Fruit fly (Drosophila melanogaster) whole organism, pupa: ENCODE measurements around the gene kmr.
A peak's percentile ranks its signal among the peaks of the same experiment; 100 is the strongest.

Experiments used
- CG10348 ChIP-seq: fragments of 200-800 bp; sonication (Bioruptor generic); IDR thresholded peaks from 2 replicates; pipeline ENCODE4 v1.3.6; 2022; ENCODE audit warnings: missing biosample characterization, missing genetic modification characterization
- CG12605 ChIP-seq: fragments of 200-800 bp; sonication (Bioruptor generic); IDR thresholded peaks from 2 replicates; pipeline ENCODE4 v1.3.6; 2022; ENCODE audit warnings: missing biosample characterization, missing genetic modification characterization
- CG13204 ChIP-seq: fragments of 200-800 bp; sonication (Bioruptor generic); optimal IDR thresholded peaks from 2 replicates; lab custom pipeline; 2018; ENCODE audit warnings: missing biosample characterization, mild to moderate bottlenecking, missing genetic modification characterization, moderate library complexity
- CG14655 ChIP-seq: fragments of 200-800 bp; sonication (Bioruptor generic); optimal IDR thresholded peaks from 3 replicates; lab custom pipeline; 2017; ENCODE audit warnings: mild to moderate bottlenecking, missing biosample characterization, missing genetic modification reagents, missing genetic modification characterization
- CG15710 ChIP-seq: fragments of 200-800 bp; sonication (Bioruptor generic); optimal IDR thresholded peaks from 2 replicates; lab custom pipeline; 2018; ENCODE audit warnings: missing biosample characterization, mild to moderate bottlenecking, missing genetic modification characterization, moderate library complexity
- CG17806 ChIP-seq: fragments of 200-800 bp; sonication (Bioruptor generic); optimal IDR thresholded peaks from 2 replicates; lab custom pipeline; 2018; ENCODE audit warnings: missing biosample characterization, mild to moderate bottlenecking, missing genetic modification characterization, moderate library complexity
- CG32121 ChIP-seq: fragments of 200-800 bp; sonication (Bioruptor generic); IDR thresholded peaks from 2 replicates; pipeline ENCODE4 v1.3.6; 2022; ENCODE audit warnings: missing biosample characterization, missing genetic modification characterization
- CG34367 ChIP-seq: fragments of 200-800 bp; sonication (Bioruptor generic); optimal IDR thresholded peaks from 2 replicates; lab custom pipeline; 2018; ENCODE audit warnings: missing biosample characterization, mild to moderate bottlenecking, missing genetic modification characterization
- CG4496 ChIP-seq: fragments of 200-800 bp; sonication (Bioruptor generic); IDR thresholded peaks from 3 replicates; pipeline ENCODE4 v1.3.6; 2022; ENCODE audit warnings: missing biosample characterization, missing genetic modification characterization
- CG8159 ChIP-seq: fragments of 200-800 bp; sonication (Bioruptor generic); optimal IDR thresholded peaks from 3 replicates; lab custom pipeline; 2018; ENCODE audit warnings: missing biosample characterization, mild to moderate bottlenecking, missing genetic modification characterization, moderate library complexity
- CG8301 ChIP-seq: fragments of 200-800 bp; sonication (Bioruptor generic); optimal IDR thresholded peaks from 2 replicates; lab custom pipeline; 2018; ENCODE audit warnings: missing biosample characterization, mild to moderate bottlenecking, missing genetic modification characterization
- CG9948 ChIP-seq: fragments of 200-800 bp; sonication (Bioruptor generic); optimal IDR thresholded peaks from 2 replicates; lab custom pipeline; 2018; ENCODE audit warnings: missing biosample characterization, mild to moderate bottlenecking, missing genetic modification characterization, moderate library complexity
- D1 ChIP-seq: fragments of 200-800 bp; sonication (Bioruptor generic); optimal IDR thresholded peaks from 2 replicates; lab custom pipeline; 2018; ENCODE audit warnings: missing biosample characterization, mild to moderate bottlenecking, missing genetic modification characterization, moderate library complexity
- EcR ChIP-seq: fragments of 200-800 bp; sonication (Bioruptor generic); optimal IDR thresholded peaks from 3 replicates; lab custom pipeline; 2019; ENCODE audit warnings: missing biosample characterization, missing genetic modification characterization, mild to moderate bottlenecking, moderate library complexity, missing genetic modification reagents
- Ets98B ChIP-seq: fragments of 200-800 bp; sonication (Bioruptor generic); IDR thresholded peaks from 2 replicates; pipeline ENCODE4 v1.3.6; 2022; ENCODE audit warnings: missing biosample characterization, missing genetic modification characterization
- Pif1A ChIP-seq: fragments of 200-800 bp; sonication (Bioruptor generic); optimal IDR thresholded peaks from 3 replicates; lab custom pipeline; 2016; ENCODE audit warnings: missing biosample characterization, missing genetic modification characterization
- Pif1B ChIP-seq: fragments of 200-800 bp; sonication (Bioruptor generic); optimal IDR thresholded peaks from 3 replicates; lab custom pipeline; 2016; ENCODE audit warnings: missing biosample characterization, missing genetic modification characterization
- Snoo ChIP-seq: fragments of 200-800 bp; sonication (Bioruptor generic); optimal IDR thresholded peaks from 3 replicates; lab custom pipeline; 2017; ENCODE audit warnings: missing biosample characterization, mild to moderate bottlenecking, missing genetic modification characterization, inconsistent platforms
- fd96Ca ChIP-seq: fragments of 200-800 bp; sonication (Bioruptor generic); IDR thresholded peaks from 3 replicates; pipeline ENCODE4 v1.3.6; 2022; ENCODE audit warnings: missing biosample characterization, missing genetic modification characterization
- gl ChIP-seq: fragments of 200-800 bp; sonication (Bioruptor generic); optimal IDR thresholded peaks from 2 replicates; lab custom pipeline; 2018; ENCODE audit warnings: missing biosample characterization, mild to moderate bottlenecking, missing genetic modification characterization
- rn ChIP-seq: fragments of 200-800 bp; sonication (Bioruptor generic); IDR thresholded peaks from 2 replicates; pipeline ENCODE4 v1.3.6; 2022; ENCODE audit warnings: missing biosample characterization, missing genetic modification characterization

Gene kmr

dm6 chr3R:13715674-13716454 is 857 bp downstream of the kmr start:
- peak; percentile 60 for TF ChIP-seq CG12605 (GFP tag; lab: Robert Waterston, UW)
- TF ChIP-seq Pif1B = peak; percentile 33
- peak; percentile 47 for TF ChIP-seq CG8159 (tag; lab: Kevin White, UChicago)
- no peak; the same call in 1 of the 2 replicates for TF ChIP-seq Ets98B (GFP tag; lab: Robert Waterston, UW)
- peak; percentile 46 for TF ChIP-seq CG34367 (tag; lab: Kevin White, UChicago)
- TF ChIP-seq EcR (GFP tag; lab: Kevin White, UChicago) = peak; percentile 42
- TF ChIP-seq CG4496 = no peak
- peak; percentile 59 for TF ChIP-seq CG13204
- no peak for TF ChIP-seq CG8301 (tag; lab: Kevin White, UChicago)
- TF ChIP-seq CG15710 (tag; lab: Kevin White, UChicago) = peak; percentile 52
- peak; percentile 77 for TF ChIP-seq gl (tag; lab: Kevin White, UChicago)
- peak; percentile 49 for TF ChIP-seq Pif1A (GFP tag; lab: Kevin White, UChicago)
- peak; percentile 28 for TF ChIP-seq CG14655

dm6 chr3R:13716827-13717226 is 1.8 kb downstream of the kmr start:
- peak; percentile 97 for TF ChIP-seq Pif1A (GFP tag; lab: Kevin White, UChicago)
- TF ChIP-seq CG15710 (tag; lab: Kevin White, UChicago) = peak; percentile 75
- peak; percentile 68 for TF ChIP-seq CG34367 (tag; lab: Kevin White, UChicago)
- peak; percentile 96 for TF ChIP-seq CG4496
- peak; percentile 77 for TF ChIP-seq CG17806 (tag; lab: Kevin White, UChicago)
- TF ChIP-seq CG12605 (GFP tag; lab: Robert Waterston, UW) = peak; percentile 82
- peak; percentile 66 for TF ChIP-seq CG9948 (tag; lab: Kevin White, UChicago)
- peak; percentile 22 for TF ChIP-seq Snoo (tag; lab: Kevin White, UChicago)
- TF ChIP-seq CG8159 (tag; lab: Kevin White, UChicago) = peak; percentile 68
- TF ChIP-seq CG32121 (GFP tag; lab: Robert Waterston, UW) = peak; percentile 95
- no peak for TF ChIP-seq D1 (tag; lab: Kevin White, UChicago)
- TF ChIP-seq CG14655 = peak; percentile 89
- TF ChIP-seq rn = peak; percentile 89
- peak; percentile 96 for TF ChIP-seq Ets98B (GFP tag; lab: Robert Waterston, UW)
- TF ChIP-seq CG8301 (tag; lab: Kevin White, UChicago) = peak; percentile 88
- peak; percentile 52 for TF ChIP-seq CG13204
- TF ChIP-seq Pif1B = peak; percentile 94
- TF ChIP-seq EcR (GFP tag; lab: Kevin White, UChicago) = no peak
- TF ChIP-seq fd96Ca = peak; percentile 96
- TF ChIP-seq CG10348 = peak; percentile 79
- peak; percentile 45 for TF ChIP-seq gl (tag; lab: Kevin White, UChicago)

dm6 chr3R:13718076-13718475 is 3.1 kb downstream of the kmr start, which contains the start of gene Ubc87F:
Gene Ubc87F, minus strand, starts transcription at chr3R:13718176.
- no peak for TF ChIP-seq CG17806 (tag; lab: Kevin White, UChicago)
- no peak for TF ChIP-seq CG8301 (tag; lab: Kevin White, UChicago)
- no peak for TF ChIP-seq gl (tag; lab: Kevin White, UChicago)
- no peak for TF ChIP-seq CG4496
- no peak for TF ChIP-seq CG12605 (GFP tag; lab: Robert Waterston, UW)
- no peak for TF ChIP-seq CG32121 (GFP tag; lab: Robert Waterston, UW)
- TF ChIP-seq D1 (tag; lab: Kevin White, UChicago) = no peak
- TF ChIP-seq CG10348 = no peak
- TF ChIP-seq CG15710 (tag; lab: Kevin White, UChicago) = no peak
- no peak for TF ChIP-seq Pif1A (GFP tag; lab: Kevin White, UChicago)
- no peak for TF ChIP-seq Ets98B (GFP tag; lab: Robert Waterston, UW)
- no peak for TF ChIP-seq CG13204
- no peak for TF ChIP-seq CG9948 (tag; lab: Kevin White, UChicago)
- no peak for TF ChIP-seq rn
- TF ChIP-seq CG34367 (tag; lab: Kevin White, UChicago) = no peak
- TF ChIP-seq fd96Ca = no peak
- no peak for TF ChIP-seq Pif1B
- no peak for TF ChIP-seq EcR (GFP tag; lab: Kevin White, UChicago)
- TF ChIP-seq CG14655 = no peak
- TF ChIP-seq Snoo (tag; lab: Kevin White, UChicago) = no peak
- TF ChIP-seq, all 21 proteins: peak for 0

dm6 chr3R:13719053-13719452 is 4.0 kb downstream of the kmr start:
- no peak for TF ChIP-seq CG10348
- TF ChIP-seq CG9948 (tag; lab: Kevin White, UChicago) = no peak
- no peak for TF ChIP-seq CG17806 (tag; lab: Kevin White, UChicago)
- no peak for TF ChIP-seq CG13204

dm6 chr3R:13720798-13721197 is 5.8 kb downstream of the kmr start:
- TF ChIP-seq CG32121 (GFP tag; lab: Robert Waterston, UW) = 0 out of 2 replicates have a peak, but pooled peaks have one; percentile 16
- no peak for TF ChIP-seq Pif1B
- no peak for TF ChIP-seq EcR (GFP tag; lab: Kevin White, UChicago)

- TF ChIP-seq CG9948 (tag; lab: Kevin White, UChicago) = no peak
- no peak for TF ChIP-seq Pif1A (GFP tag; lab: Kevin White, UChicago)
- TF ChIP-seq CG15710 (tag; lab: Kevin White, UChicago) = no peak
- TF ChIP-seq Snoo (tag; lab: Kevin White, UChicago) = no peak
- TF ChIP-seq CG8159 (tag; lab: Kevin White, UChicago) = no peak
- no peak for TF ChIP-seq gl (tag; lab: Kevin White, UChicago)
- no peak for TF ChIP-seq CG4496
- no peak for TF ChIP-seq Ets98B (GFP tag; lab: Robert Waterston, UW)
- TF ChIP-seq CG14655 = no peak
- TF ChIP-seq fd96Ca = no peak
- TF ChIP-seq EcR (GFP tag; lab: Kevin White, UChicago) = no peak
- TF ChIP-seq CG13204 = no peak
- TF ChIP-seq CG10348 = no peak
Measured at dm6 chr3R:13721998-13722397, 7.0 kb downstream of the kmr start.
